Worm (Caenorhabditis elegans): Measurements from ENCODE around the gene Y57G11C.33.

ce11 chrIV:14658927-14659326 lies 2.0 kb downstream of the Y57G11C.33 start:
- no peak for TF ChIP-seq tra-4 (tag; optimal IDR thresholded peaks at IDR 0.05)
- no peak for TF ChIP-seq hmbx-1 (tag; optimal IDR thresholded peaks at IDR 0.05)
- no peak for TF ChIP-seq pes-1 (GFP tag; IDR thresholded peaks at IDR 0.05)
- no peak for TF ChIP-seq ama-1 (optimal IDR thresholded peaks at IDR 0.05)
- TF ChIP-seq hnd-1 (tag; optimal IDR thresholded peaks at IDR 0.05) = no peak
- TF ChIP-seq aly-1 (tag; optimal IDR thresholded peaks at IDR 0.05) = no peak
- no peak for TF ChIP-seq tbx-11 (GFP tag; IDR thresholded peaks at IDR 0.05)

Measured in whole organism, early embryonic.